Worm (Caenorhabditis elegans): ENCODE results near the gene F59B2.9.
"Not testable (repeated sequence)": the region's sequence is repeated elsewhere in the genome, so short reads cannot be mapped to it uniquely, and the experiment has no call there.

F59B2.9 gene

DNA sequence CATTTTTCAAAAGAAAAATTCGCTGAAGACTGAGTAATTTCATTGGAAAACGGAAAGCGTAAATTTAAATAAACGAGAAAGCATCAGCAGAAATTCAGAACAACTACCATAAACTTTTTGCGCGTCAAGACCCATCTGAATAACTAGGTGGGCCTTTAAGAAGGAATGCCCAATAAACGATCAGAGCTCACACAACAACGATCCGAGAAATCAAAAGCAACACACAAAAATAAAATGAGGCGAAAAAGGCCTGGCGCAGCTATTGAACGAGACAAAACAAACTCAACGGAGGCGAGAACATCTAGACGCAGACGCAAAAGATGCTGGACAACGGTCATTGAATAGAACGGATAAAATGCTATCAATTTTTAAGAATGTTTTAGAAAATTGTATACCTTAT, 13.3 kb downstream of the F59B2.9 start:
- no peak for TF ChIP-seq mdl-1 (tag; optimal IDR thresholded peaks at IDR 0.05)
- no peak for TF ChIP-seq crh-2 (tag; optimal IDR thresholded peaks at IDR 0.05)
- no peak for TF ChIP-seq sem-4 (tag; optimal IDR thresholded peaks at IDR 0.05)
- no peak for TF ChIP-seq nhr-10 (tag; optimal IDR thresholded peaks at IDR 0.05)
- no peak for TF ChIP-seq F13H6.1 (tag; optimal IDR thresholded peaks at IDR 0.05)
- no peak for TF ChIP-seq ztf-1 (GFP tag; conservative IDR thresholded peaks at IDR 0.05)
- TF ChIP-seq nhr-77 (tag; optimal IDR thresholded peaks at IDR 0.05): no peak
- TF ChIP-seq mab-5 (tag; optimal IDR thresholded peaks at IDR 0.05): no peak
- no peak for TF ChIP-seq lin-11 (tag; optimal IDR thresholded peaks at IDR 0.05)
- TF ChIP-seq snpc-4 (tag; optimal IDR thresholded peaks at IDR 0.05): no peak
- TF ChIP-seq peb-1 (tag; optimal IDR thresholded peaks at IDR 0.05): no peak
- no peak for TF ChIP-seq lin-13 (GFP tag; optimal IDR thresholded peaks at IDR 0.05)
- no peak for TF ChIP-seq nhr-129 (tag; optimal IDR thresholded peaks at IDR 0.05)
- TF ChIP-seq ama-1 (optimal IDR thresholded peaks at IDR 0.05): no peak

DNA sequence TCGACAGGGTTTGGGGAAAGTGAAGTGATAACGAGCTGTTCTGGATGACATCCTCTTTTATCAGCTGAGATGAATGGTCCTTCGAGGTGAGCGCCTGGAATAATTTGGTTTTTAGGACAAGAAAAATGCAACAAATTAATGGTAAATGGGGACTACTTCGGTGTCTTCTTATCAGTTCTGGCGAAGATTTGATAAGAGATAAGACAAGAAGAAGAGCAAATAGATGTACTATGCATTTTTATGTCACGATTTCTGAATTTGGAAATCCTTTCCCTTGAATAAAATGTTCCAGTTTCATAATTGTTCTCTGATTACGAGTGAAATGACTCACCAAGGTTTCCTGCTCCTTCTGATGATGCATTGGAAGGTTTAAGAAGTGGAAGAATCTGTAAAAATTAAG, 14.4 kb downstream of the F59B2.9 start:
- TF ChIP-seq fos-1 (tag; optimal IDR thresholded peaks at IDR 0.05) (peak; percentile 84), ama-1 (optimal IDR thresholded peaks at IDR 0.05) (no peak)

DNA sequence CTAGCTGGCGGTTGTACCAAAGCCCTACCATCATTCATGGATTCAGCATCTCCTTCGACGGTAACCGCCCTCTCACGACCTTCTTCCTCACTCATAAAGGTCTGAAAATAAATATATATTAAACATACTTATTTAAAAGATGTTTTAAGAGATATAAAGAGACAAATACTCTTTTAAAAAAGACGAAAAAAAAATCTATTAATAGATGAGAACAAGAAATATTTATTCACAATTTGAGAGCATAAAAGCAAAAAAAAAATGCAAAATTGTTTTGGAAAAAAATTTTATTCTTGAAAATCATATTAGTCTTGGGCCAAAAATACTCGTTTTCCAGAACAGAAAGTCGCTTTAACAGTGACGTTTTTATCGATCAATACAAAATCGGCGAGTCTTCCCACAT, 15.5 kb downstream of the F59B2.9 start, which contains the start of gene skat-1:
Gene skat-1, minus strand, starts transcription at position 101 of the 400 bp plus-strand sequence.
- TF ChIP-seq elt-3 (tag; optimal IDR thresholded peaks at IDR 0.05) (no peak), lin-13 (GFP tag; optimal IDR thresholded peaks at IDR 0.05) (no peak), ztf-11 (tag; optimal IDR thresholded peaks at IDR 0.05) (no peak), snpc-4 (tag; optimal IDR thresholded peaks at IDR 0.05) (no peak), nhr-129 (tag; optimal IDR thresholded peaks at IDR 0.05) (no peak), gmeb-1 (tag; optimal IDR thresholded peaks at IDR 0.05) (no peak), ztf-1 (GFP tag; conservative IDR thresholded peaks at IDR 0.05) (no peak)

DNA sequence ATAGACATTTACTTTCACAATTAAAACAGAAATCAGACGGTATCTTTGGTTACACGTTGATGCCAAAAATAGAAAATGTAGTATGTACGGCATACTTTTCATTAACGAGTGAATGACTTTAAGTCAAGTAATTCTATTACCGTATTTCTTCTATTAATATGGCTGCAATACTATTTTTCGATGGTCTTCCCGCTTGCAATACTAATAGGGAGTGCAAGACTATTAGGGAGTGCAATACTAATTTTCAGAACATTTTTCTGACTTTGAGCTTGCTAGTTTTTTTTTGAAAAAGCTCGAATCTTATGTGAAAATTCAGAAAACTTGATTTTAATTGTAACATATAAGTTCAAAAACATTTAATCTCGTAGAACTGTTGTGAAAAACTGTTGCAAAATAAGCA, 22.5 kb downstream of the F59B2.9 start, which contains the start of gene R08D7.7:
Gene R08D7.7, plus strand, starts transcription at position 301 of the 400 bp plus-strand sequence.
- not testable (repeated sequence) for TF ChIP-seq elt-3, ceh-82, nhr-25 (tag; optimal IDR thresholded peaks at IDR 0.05)

DNA sequence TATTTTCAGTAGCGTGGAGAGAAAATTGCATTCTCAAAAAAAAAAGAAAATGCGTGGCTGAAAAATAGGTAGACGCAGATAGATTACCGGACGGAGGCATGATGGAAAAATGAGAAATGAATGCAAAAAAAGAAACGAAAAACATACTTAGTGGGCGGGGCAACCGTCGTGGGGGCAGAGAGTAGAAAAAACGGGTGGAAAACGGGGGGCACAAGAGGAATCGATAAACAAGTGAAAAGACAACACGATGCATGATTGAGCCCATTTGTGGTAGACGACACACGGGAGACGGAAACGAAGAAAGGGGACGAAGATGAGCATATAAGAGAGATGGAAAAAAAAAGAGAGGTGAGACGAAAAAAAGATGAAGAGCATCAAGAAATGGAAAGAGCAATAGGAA, 23.7 kb downstream of the F59B2.9 start:
- TF ChIP-seq unc-55 (GFP tag; optimal IDR thresholded peaks at IDR 0.05) (peak; percentile 40), sem-4 (tag; optimal IDR thresholded peaks at IDR 0.05) (no peak), nhr-25 (tag; optimal IDR thresholded peaks at IDR 0.05) (no peak), elt-1 (tag; optimal IDR thresholded peaks at IDR 0.05) (no peak), nhr-21 (tag; optimal IDR thresholded peaks at IDR 0.05) (no peak)

DNA sequence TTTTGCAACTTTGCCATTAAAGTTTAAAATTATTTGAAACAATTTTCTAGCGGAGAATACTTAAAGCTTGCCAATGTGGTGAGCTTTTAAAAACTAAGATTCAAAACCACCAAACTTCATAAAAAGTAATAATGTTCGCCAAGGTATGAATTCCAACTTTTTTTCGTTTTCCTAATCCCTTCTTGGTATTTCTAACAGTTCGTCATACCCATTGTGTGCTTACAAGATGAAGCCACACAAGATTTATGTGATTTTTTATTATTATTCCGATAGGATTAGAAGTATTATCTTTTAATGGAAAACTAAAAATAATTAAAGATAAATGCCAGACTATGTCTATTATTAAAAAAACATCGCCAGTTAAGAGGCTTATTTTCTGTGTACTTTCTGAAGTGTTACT, 24.1 kb downstream of the F59B2.9 start:
- TF ChIP-seq snpc-4 (tag; optimal IDR thresholded peaks at IDR 0.05): no peak
- no peak for TF ChIP-seq elt-3 (tag; optimal IDR thresholded peaks at IDR 0.05)
- TF ChIP-seq nhr-25 (tag; optimal IDR thresholded peaks at IDR 0.05): no peak
- no peak for TF ChIP-seq ceh-16 (tag; optimal IDR thresholded peaks at IDR 0.05)
- TF ChIP-seq ama-1 (optimal IDR thresholded peaks at IDR 0.05): no peak
- no peak for TF ChIP-seq ztf-11 (tag; optimal IDR thresholded peaks at IDR 0.05)
- no peak for TF ChIP-seq unc-55 (GFP tag; optimal IDR thresholded peaks at IDR 0.05)
- no peak for TF ChIP-seq nhr-237 (tag; optimal IDR thresholded peaks at IDR 0.05)
- TF ChIP-seq lin-13 (GFP tag; optimal IDR thresholded peaks at IDR 0.05): no peak
- TF ChIP-seq crh-2 (tag; optimal IDR thresholded peaks at IDR 0.05): no peak
- TF ChIP-seq nhr-23 (tag; optimal IDR thresholded peaks at IDR 0.05): no peak
- no peak for TF ChIP-seq nhr-10 (tag; optimal IDR thresholded peaks at IDR 0.05)
- no peak for TF ChIP-seq lin-39 (tag; optimal IDR thresholded peaks at IDR 0.05)
- no peak for TF ChIP-seq ceh-82 (tag; optimal IDR thresholded peaks at IDR 0.05)
- TF ChIP-seq alr-1 (tag; optimal IDR thresholded peaks at IDR 0.05): no peak

DNA sequence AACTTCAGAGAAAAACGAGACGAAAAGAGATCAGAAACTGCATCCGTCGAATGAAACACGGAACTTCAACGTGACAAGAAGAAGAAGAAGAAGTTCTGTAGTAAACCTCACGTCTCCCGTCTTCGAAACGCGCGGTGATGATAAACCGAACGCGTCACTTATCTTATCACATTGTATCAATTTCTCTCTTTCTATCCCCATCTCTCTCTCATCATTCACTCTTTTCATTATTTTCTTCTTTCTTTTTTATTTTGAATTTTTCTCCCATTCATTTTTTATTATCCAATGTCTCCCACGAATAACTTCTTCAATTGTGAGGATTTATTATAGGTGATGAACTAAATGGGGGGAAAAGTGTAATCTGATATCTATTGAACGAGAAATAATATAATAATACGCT, 25.3 kb downstream of the F59B2.9 start:
- TF ChIP-seq sem-4 (tag; optimal IDR thresholded peaks at IDR 0.05): peak; percentile 23
- TF ChIP-seq nhr-129 (tag; optimal IDR thresholded peaks at IDR 0.05): peak; percentile 28
- TF ChIP-seq nhr-21 (tag; optimal IDR thresholded peaks at IDR 0.05): peak; percentile 87
- peak; percentile 78 for TF ChIP-seq blmp-1 (tag; optimal IDR thresholded peaks at IDR 0.05; ENCODE audit: insufficient read depth)
- no peak for TF ChIP-seq ztf-1 (GFP tag; conservative IDR thresholded peaks at IDR 0.05)
- peak; percentile 64 for TF ChIP-seq fos-1 (tag; optimal IDR thresholded peaks at IDR 0.05)
- peak; percentile 36 for TF ChIP-seq egl-27 (tag; optimal IDR thresholded peaks at IDR 0.05)
- TF ChIP-seq C34F6.9 (tag; optimal IDR thresholded peaks at IDR 0.05): peak; percentile 38
- no peak for TF ChIP-seq nhr-23 (tag; optimal IDR thresholded peaks at IDR 0.05)
- peak; percentile 42 for TF ChIP-seq nhr-6 (tag; optimal IDR thresholded peaks at IDR 0.05)
- peak; percentile 65 for TF ChIP-seq sma-3 (GFP tag; optimal IDR thresholded peaks at IDR 0.05)
- TF ChIP-seq unc-62 (GFP tag; optimal IDR thresholded peaks at IDR 0.05): no peak
- TF ChIP-seq ztf-11 (tag; optimal IDR thresholded peaks at IDR 0.05): no peak
- peak in 1 of 2 experiments; percentile 38 for TF ChIP-seq lsy-2 (tag; optimal IDR thresholded peaks at IDR 0.05)
- TF ChIP-seq nhr-25 (tag; optimal IDR thresholded peaks at IDR 0.05): peak; percentile 85
- TF ChIP-seq elt-3 (tag; optimal IDR thresholded peaks at IDR 0.05): no peak
- peak in 1 of 2 experiments; percentile 41 for TF ChIP-seq mdl-1 (tag; optimal IDR thresholded peaks at IDR 0.05)
- TF ChIP-seq crh-2 (tag; optimal IDR thresholded peaks at IDR 0.05): peak; percentile 64
- peak; percentile 21 for TF ChIP-seq lin-13 (GFP tag; optimal IDR thresholded peaks at IDR 0.05)
- TF ChIP-seq unc-55 (GFP tag; optimal IDR thresholded peaks at IDR 0.05): no peak
- TF ChIP-seq sma-9 (GFP tag; optimal IDR thresholded peaks at IDR 0.05): peak; percentile 60
- TF ChIP-seq sma-9 (tag; optimal IDR thresholded peaks at IDR 0.05): no peak

Data from whole organism, L2 larva.